Worm (Caenorhabditis elegans): ENCODE results near the gene penr-1.

penr-1 gene

DNA sequence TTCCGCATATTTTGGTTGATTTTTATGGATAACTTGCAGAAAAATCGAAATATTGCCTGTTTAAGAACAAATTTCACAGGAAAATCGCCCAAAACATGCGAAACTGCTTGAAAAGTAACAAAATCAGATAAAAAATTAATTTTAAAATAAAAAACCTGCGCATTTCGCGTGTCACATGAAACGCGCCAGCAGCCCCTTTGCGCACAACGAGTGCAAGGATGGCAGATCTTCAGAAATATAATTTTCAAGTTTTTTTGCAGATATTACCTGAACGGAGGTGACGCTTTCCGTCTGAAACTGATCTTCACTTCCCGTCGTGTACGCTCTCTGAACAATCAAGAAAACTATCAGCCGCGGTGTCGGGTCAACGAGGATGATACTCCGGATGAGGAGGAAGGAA, 5.7 kb downstream of the penr-1 start (continued):
- TF ChIP-seq ama-1 (optimal IDR thresholded peaks at IDR 0.05) (no peak), alr-1 (tag; optimal IDR thresholded peaks at IDR 0.05) (no peak), unc-55 (GFP tag; optimal IDR thresholded peaks at IDR 0.05) (peak; percentile 52), unc-39 (tag; optimal IDR thresholded peaks at IDR 0.05) (no peak), nhr-10 (tag; optimal IDR thresholded peaks at IDR 0.05) (no peak), mab-5 (tag; optimal IDR thresholded peaks at IDR 0.05) (peak; percentile 34)

DNA sequence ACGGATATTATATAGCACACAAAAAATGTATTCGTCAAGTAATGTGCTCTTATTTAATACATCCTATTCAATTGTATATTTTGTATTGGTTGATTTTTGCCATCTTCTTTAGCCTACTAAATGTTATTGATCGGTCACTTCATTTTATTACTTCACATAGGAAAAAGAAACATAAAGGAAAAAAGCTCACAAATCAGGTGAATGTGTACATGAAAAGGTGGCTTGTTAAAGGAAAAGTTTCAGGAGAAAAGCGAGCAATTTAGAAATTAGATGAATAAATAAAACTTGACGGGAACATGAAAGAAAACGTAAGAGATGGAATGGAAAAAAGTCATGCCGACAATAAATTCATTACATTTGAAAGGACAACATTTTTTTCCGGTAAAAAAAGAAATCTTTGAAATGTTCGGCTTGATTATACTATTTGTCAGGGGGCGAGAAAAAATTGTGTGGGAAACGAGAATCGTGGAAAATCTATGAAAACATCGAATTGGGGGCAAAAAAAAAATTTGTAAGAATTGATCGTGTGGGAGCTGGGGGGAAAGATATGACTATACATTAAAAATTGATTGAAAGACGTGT, 6.2 kb downstream of the penr-1 start:
- TF ChIP-seq Y55F3AM.14 (GFP tag; optimal IDR thresholded peaks at IDR 0.05) (peak; percentile 5), elt-1 (tag; optimal IDR thresholded peaks at IDR 0.05) (no peak)

DNA sequence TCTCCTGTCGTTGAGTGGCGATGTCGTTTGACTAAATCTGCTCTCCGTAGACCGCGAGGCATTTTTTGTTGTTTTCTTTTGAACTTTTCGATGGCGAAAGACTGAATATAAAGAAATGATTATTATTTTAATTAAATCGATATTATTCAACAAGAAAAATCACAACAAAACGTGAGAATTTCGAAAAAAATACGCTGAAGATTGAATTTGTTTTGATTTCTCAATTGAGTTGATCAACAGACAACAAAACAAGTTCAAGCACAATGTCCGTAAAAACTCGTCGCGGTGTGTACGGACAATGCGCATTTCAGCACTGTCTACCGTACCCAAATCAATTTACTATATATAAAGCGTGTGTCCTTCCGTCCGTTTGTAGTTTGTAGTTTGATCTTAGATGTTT, 8.7 kb downstream of the penr-1 start, which contains the start of gene B0238.9:
Gene B0238.9, minus strand, starts transcription at position 101 of the 400 bp plus-strand sequence.
- TF ChIP-seq nhr-6 (tag; optimal IDR thresholded peaks at IDR 0.05) = no peak
- TF ChIP-seq R02D3.7 (tag; optimal IDR thresholded peaks at IDR 0.05) = no peak
- TF ChIP-seq lin-39 (tag; optimal IDR thresholded peaks at IDR 0.05) = no peak
- TF ChIP-seq unc-39 (tag; optimal IDR thresholded peaks at IDR 0.05) = no peak
- TF ChIP-seq elt-3 (tag; optimal IDR thresholded peaks at IDR 0.05) = no peak
- TF ChIP-seq skn-1 (tag; optimal IDR thresholded peaks at IDR 0.05) = no peak
- no peak for TF ChIP-seq unc-55 (GFP tag; optimal IDR thresholded peaks at IDR 0.05)
- TF ChIP-seq ztf-11 (tag; optimal IDR thresholded peaks at IDR 0.05) = no peak
- TF ChIP-seq mdl-1 (tag; optimal IDR thresholded peaks at IDR 0.05) = no peak
- TF ChIP-seq nhr-23 (tag; optimal IDR thresholded peaks at IDR 0.05) = no peak
- TF ChIP-seq ztf-4 (tag; optimal IDR thresholded peaks at IDR 0.05) = no peak
- TF ChIP-seq F13H6.1 (tag; optimal IDR thresholded peaks at IDR 0.05) = no peak
- TF ChIP-seq lin-11 (tag; optimal IDR thresholded peaks at IDR 0.05) = no peak
- TF ChIP-seq blmp-1 (tag; optimal IDR thresholded peaks at IDR 0.05; ENCODE audit: insufficient read depth) = no peak
- TF ChIP-seq snpc-4 (tag; optimal IDR thresholded peaks at IDR 0.05) = no peak
- no peak for TF ChIP-seq ztf-1 (GFP tag; conservative IDR thresholded peaks at IDR 0.05)

DNA sequence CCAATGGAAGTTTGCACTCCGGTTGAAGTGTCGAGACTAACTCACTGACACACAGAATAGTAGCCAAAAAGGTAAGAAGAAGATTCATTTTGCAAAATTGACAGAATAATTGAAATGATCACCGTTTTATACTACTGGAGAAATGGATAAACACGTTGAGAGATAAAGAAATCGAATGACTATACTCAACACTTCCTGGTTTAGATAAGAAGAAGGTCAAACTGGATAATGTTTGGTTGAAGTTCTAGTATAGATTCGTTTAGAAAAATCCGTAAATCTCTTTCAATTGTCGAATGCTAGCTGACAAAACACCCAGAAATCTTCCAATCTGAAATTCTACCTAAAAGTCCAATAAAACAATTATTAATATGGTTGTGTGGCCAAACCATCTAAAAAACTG, 18.0 kb downstream of the penr-1 start, which contains the start of gene Y49G5A.1:
Gene Y49G5A.1, minus strand, starts transcription at position 101 of the 400 bp plus-strand sequence.
- no peak for TF ChIP-seq unc-62 (GFP tag; optimal IDR thresholded peaks at IDR 0.05)
- no peak for TF ChIP-seq elt-3 (tag; optimal IDR thresholded peaks at IDR 0.05)
- TF ChIP-seq nhr-11 (tag; optimal IDR thresholded peaks at IDR 0.05) = no peak
- no peak for TF ChIP-seq lin-39 (tag; optimal IDR thresholded peaks at IDR 0.05)
- TF ChIP-seq ZK546.5 (tag; optimal IDR thresholded peaks at IDR 0.05) = no peak

DNA sequence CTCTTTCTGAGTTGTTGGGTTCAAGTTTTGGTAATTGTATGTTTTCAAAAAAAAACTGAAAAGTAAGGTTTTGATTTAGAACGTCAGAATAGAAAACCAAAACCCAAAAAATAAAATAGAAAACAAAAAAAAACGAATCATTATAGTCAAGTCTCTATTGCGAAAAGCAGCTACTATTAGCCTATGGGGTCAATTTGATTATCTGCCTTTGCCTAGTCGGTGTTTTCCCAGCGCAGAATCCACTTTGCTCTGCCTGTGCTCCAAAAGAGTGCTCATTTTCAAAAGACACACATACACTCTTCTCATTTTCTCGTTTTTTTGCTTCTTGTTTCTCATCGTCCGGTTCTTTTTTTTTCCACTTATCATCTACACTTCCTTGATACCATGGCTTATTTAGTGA, 19.4 kb downstream of the penr-1 start:
- TF ChIP-seq fos-1 (tag; optimal IDR thresholded peaks at IDR 0.05) (no peak), gmeb-1 (tag; optimal IDR thresholded peaks at IDR 0.05) (no peak), sem-4 (tag; optimal IDR thresholded peaks at IDR 0.05) (no peak)

DNA sequence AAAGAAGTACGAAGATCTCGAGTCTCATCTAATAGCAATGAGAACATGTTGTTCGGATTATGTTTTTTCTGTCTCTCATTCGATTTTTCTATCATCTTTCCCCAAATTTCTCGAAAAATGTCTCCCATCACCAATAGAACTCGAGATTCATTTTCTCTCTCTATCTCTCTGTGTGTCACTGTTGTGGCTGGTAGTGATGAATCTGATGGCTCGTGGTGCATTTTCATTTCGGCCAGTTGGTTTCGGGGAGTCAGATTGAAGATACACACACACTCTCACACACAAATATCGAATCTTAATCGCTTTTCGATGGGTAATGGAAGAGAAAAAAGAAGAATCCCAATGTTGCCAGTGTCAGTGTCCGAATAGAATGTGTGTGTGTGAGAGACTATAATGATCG, 26.7 kb downstream of the penr-1 start:
- TF ChIP-seq nhr-10 (tag; optimal IDR thresholded peaks at IDR 0.05) (no peak), sma-9 (GFP tag; optimal IDR thresholded peaks at IDR 0.05) (peak; percentile 28), sma-9 (tag; optimal IDR thresholded peaks at IDR 0.05) (no peak), C34F6.9 (tag; optimal IDR thresholded peaks at IDR 0.05) (peak; percentile 46), lsy-2 (tag; optimal IDR thresholded peaks at IDR 0.05) (peak in 1 of 2 experiments; percentile 36), nhr-77 (tag; optimal IDR thresholded peaks at IDR 0.05) (no peak), nhr-129 (tag; optimal IDR thresholded peaks at IDR 0.05) (peak; percentile 75), crh-2 (tag; optimal IDR thresholded peaks at IDR 0.05) (no peak), F13H6.1 (tag; optimal IDR thresholded peaks at IDR 0.05) (peak; percentile 69), mab-5 (tag; optimal IDR thresholded peaks at IDR 0.05) (peak; percentile 30)
